Fruit fly (Drosophila melanogaster): Measurements from ENCODE around the gene RpS9.

RpS9 gene

dm6 chr3L:9509037-9509830 lies 2.1 kb downstream of the RpS9 start, which contains the start of gene CG3408 (continued):
- TF ChIP-seq dmrt93B (GFP tag; optimal IDR thresholded peaks at IDR 0.05) (no peak), CG32264 (GFP tag; optimal IDR thresholded peaks at IDR 0.05) (no peak), Jra (GFP tag; optimal IDR thresholded peaks at IDR 0.05) (peak; percentile 7), Hr83 (GFP tag; optimal IDR thresholded peaks at IDR 0.05; ENCODE audit: poor library complexity, severe bottlenecking) (no peak), N (GFP tag; optimal IDR thresholded peaks at IDR 0.05) (no peak), Mio (GFP tag; optimal IDR thresholded peaks at IDR 0.05) (no peak), dl (GFP tag; optimal IDR thresholded peaks at IDR 0.05; ENCODE audit: insufficient read depth in 1 of 2, partially characterized antibody in 2 of 2) (peak in 1 of 2 experiments; percentile 9), Myc (optimal IDR thresholded peaks at IDR 0.05) (peak; percentile 18), HLH106 (tag; optimal IDR thresholded peaks at IDR 0.05) (no peak)

dm6 chr3L:9508653-9509036 lies 2.7 kb downstream of the RpS9 start:
- TF ChIP-seq foxo (GFP tag; optimal IDR thresholded peaks at IDR 0.05) (peak in 1 of 2 experiments; percentile 62), pan (optimal IDR thresholded peaks at IDR 0.05) (peak; percentile 46), CrebA (GFP tag; optimal IDR thresholded peaks at IDR 0.05; ENCODE audit: borderline replicate concordance) (no peak), woc (GFP tag; optimal IDR thresholded peaks at IDR 0.05) (peak; percentile 57), rgr (GFP tag; optimal IDR thresholded peaks at IDR 0.05) (peak; percentile 31), Hr78 (GFP tag; optimal IDR thresholded peaks at IDR 0.05) (no peak), h (GFP tag; optimal IDR thresholded peaks at IDR 0.05) (peak; percentile 15), HLH106 (tag; optimal IDR thresholded peaks at IDR 0.05) (peak; percentile 58), br (GFP tag; optimal IDR thresholded peaks at IDR 0.05) (peak; percentile 47), Hnf4 (GFP tag; optimal IDR thresholded peaks at IDR 0.05) (peak; percentile 3), psq (GFP tag; optimal IDR thresholded peaks at IDR 0.05) (peak; percentile 75), Rel (GFP tag; optimal IDR thresholded peaks at IDR 0.05) (no peak), Rel (tag; optimal IDR thresholded peaks at IDR 0.05) (peak; percentile 87), Mio (GFP tag; optimal IDR thresholded peaks at IDR 0.05) (no peak), brk (GFP tag; optimal IDR thresholded peaks at IDR 0.05) (no peak), OdsH (GFP tag; optimal IDR thresholded peaks at IDR 0.05) (peak; percentile 16), fru (GFP tag; optimal IDR thresholded peaks at IDR 0.05) (peak; percentile 77), Myc (optimal IDR thresholded peaks at IDR 0.05) (no peak), Dif (GFP tag; optimal IDR thresholded peaks at IDR 0.05; ENCODE audit: partially characterized antibody) (no peak), Sp1 (GFP tag; optimal IDR thresholded peaks at IDR 0.05) (peak; percentile 71)

dm6 chr3L:9506421-9506820 lies 4.9 kb downstream of the RpS9 start:
- no peak for TF ChIP-seq N (GFP tag; optimal IDR thresholded peaks at IDR 0.05)
- TF ChIP-seq CrebA (GFP tag; optimal IDR thresholded peaks at IDR 0.05; ENCODE audit: borderline replicate concordance) = no peak
- TF ChIP-seq h (GFP tag; optimal IDR thresholded peaks at IDR 0.05) = no peak
- TF ChIP-seq fru (GFP tag; optimal IDR thresholded peaks at IDR 0.05) = no peak
- TF ChIP-seq GATAd (GFP tag; optimal IDR thresholded peaks at IDR 0.05) = no peak
- no peak for TF ChIP-seq Mio (GFP tag; optimal IDR thresholded peaks at IDR 0.05)
- TF ChIP-seq sv (GFP tag; optimal IDR thresholded peaks at IDR 0.05) = no peak
- TF ChIP-seq Dif (GFP tag; optimal IDR thresholded peaks at IDR 0.05; ENCODE audit: partially characterized antibody) = no peak
- no peak for TF ChIP-seq CG32264 (GFP tag; optimal IDR thresholded peaks at IDR 0.05)
- TF ChIP-seq Vsx2 (GFP tag; optimal IDR thresholded peaks at IDR 0.05; ENCODE audit: partially characterized antibody) = no peak
- TF ChIP-seq jim (GFP tag; optimal IDR thresholded peaks at IDR 0.05) = no peak

dm6 chr3L:9505713-9506062 lies 5.6 kb downstream of the RpS9 start:
- TF ChIP-seq fru (GFP tag; optimal IDR thresholded peaks at IDR 0.05) (no peak), Jra (GFP tag; optimal IDR thresholded peaks at IDR 0.05) (no peak), Hnf4 (GFP tag; optimal IDR thresholded peaks at IDR 0.05) (no peak), foxo (GFP tag; optimal IDR thresholded peaks at IDR 0.05) (no peak)

All from whole organism, wandering third instar larva.